Fruit fly (Drosophila melanogaster): ENCODE results near the gene Vha68-2.

The Vha68-2 gene

dm6 chr2L:12974045-12974539, at the start of gene Vha68-2 (continued):
- TF ChIP-seq CG15479 (GFP tag; optimal IDR thresholded peaks at IDR 0.05), result no peak
- TF ChIP-seq CG4282 (GFP tag; optimal IDR thresholded peaks at IDR 0.05), result no peak
- TF ChIP-seq br (optimal IDR thresholded peaks at IDR 0.05), result no peak
- TF ChIP-seq trh (GFP tag; optimal IDR thresholded peaks at IDR 0.05), result peak; percentile 3
- TF ChIP-seq CG3726 (GFP tag; IDR thresholded peaks at IDR 0.05), result no peak
- TF ChIP-seq ranshi (GFP tag; IDR thresholded peaks at IDR 0.05), result peak; percentile 40; the same call in 1 of the 2 replicates
- peak; percentile 31 for TF ChIP-seq Sry-δ (GFP tag; optimal IDR thresholded peaks at IDR 0.05)
- peak; percentile 68 for TF ChIP-seq PHDP (tag; optimal IDR thresholded peaks at IDR 0.05)
- TF ChIP-seq Hr39 (optimal IDR thresholded peaks at IDR 0.05), result no peak
- TF ChIP-seq Elba2 (GFP tag; optimal IDR thresholded peaks at IDR 0.05), result no peak
- no peak for TF ChIP-seq CG2889 (GFP tag; IDR thresholded peaks at IDR 0.05)
- TF ChIP-seq crp (GFP tag; optimal IDR thresholded peaks at IDR 0.05), result peak in 1 of 2 experiments; percentile 31
- peak; percentile 60 for TF ChIP-seq CG18619 (GFP tag; optimal IDR thresholded peaks at IDR 0.05)
- TF ChIP-seq CG17802 (tag; optimal IDR thresholded peaks at IDR 0.05), result no peak
- no peak for TF ChIP-seq nerfin-1 (tag; optimal IDR thresholded peaks at IDR 0.05)
- no peak for TF ChIP-seq sc (optimal IDR thresholded peaks at IDR 0.05)
- no peak for TF ChIP-seq sc (GFP tag; optimal IDR thresholded peaks at IDR 0.05)
- no peak for TF ChIP-seq CG4854 (GFP tag; optimal IDR thresholded peaks at IDR 0.05)
- no peak for TF ChIP-seq CG4404 (GFP tag; IDR thresholded peaks at IDR 0.05)
- peak; percentile 30 to 40 for TF ChIP-seq chif (GFP tag; optimal IDR thresholded peaks at IDR 0.05)
- TF ChIP-seq CG1603 (tag; optimal IDR thresholded peaks at IDR 0.05), result peak; percentile 75
- TF ChIP-seq dmrt11E (tag; optimal IDR thresholded peaks at IDR 0.05), result no peak
- TF ChIP-seq CG31388 (GFP tag; optimal IDR thresholded peaks at IDR 0.05), result no peak
- peak; percentile 56 for TF ChIP-seq CG18011 (GFP tag; optimal IDR thresholded peaks at IDR 0.05)
- TF ChIP-seq Rfx (GFP tag; IDR thresholded peaks at IDR 0.05), result peak; percentile 85
- peak; percentile 20; the same call in 1 of the 3 replicates for TF ChIP-seq CG14050 (GFP tag; IDR thresholded peaks at IDR 0.05)
- no peak for TF ChIP-seq CG18764 (GFP tag; optimal IDR thresholded peaks at IDR 0.05)
- TF ChIP-seq sens (GFP tag), result peak; percentile 79
- TF ChIP-seq esg (GFP tag; conservative IDR thresholded peaks at IDR 0.05), result no peak
- peak; percentile 14 for TF ChIP-seq repo (GFP tag; optimal IDR thresholded peaks at IDR 0.05)
- peak; percentile 99 for TF ChIP-seq CG14710 (tag; optimal IDR thresholded peaks at IDR 0.05)
- TF ChIP-seq ERR (GFP tag; optimal IDR thresholded peaks at IDR 0.05), result no peak
- TF ChIP-seq dmrt99B (tag; optimal IDR thresholded peaks at IDR 0.05), result peak; percentile 14
- TF ChIP-seq CG11695 (GFP tag; IDR thresholded peaks at IDR 0.05), result no peak
- peak; percentile 56 for TF ChIP-seq sisA (GFP tag; IDR thresholded peaks at IDR 0.05)
- TF ChIP-seq CG9797 (GFP tag; optimal IDR thresholded peaks at IDR 0.05), result no peak
- peak; percentile 64 for TF ChIP-seq CG12299 (tag; optimal IDR thresholded peaks at IDR 0.05)
- 0 out of 3 replicates have a peak, but pooled peaks have one; percentile 20 for TF ChIP-seq Mrtf (GFP tag; IDR thresholded peaks at IDR 0.05)
- TF ChIP-seq Dad (GFP tag; optimal IDR thresholded peaks at IDR 0.05), result no peak
- peak; percentile 69 for TF ChIP-seq CG3407 (GFP tag; optimal IDR thresholded peaks at IDR 0.05)
- TF ChIP-seq wdn (GFP tag; IDR thresholded peaks at IDR 0.05), result peak; percentile 55; the same call in 1 of the 2 replicates
- peak; percentile 66 for TF ChIP-seq unpg (GFP tag; optimal IDR thresholded peaks at IDR 0.05)
- TF ChIP-seq Opbp (GFP tag; IDR thresholded peaks at IDR 0.05; ENCODE audit: partially characterized antibody), result 0 out of 3 replicates have a peak, but pooled peaks have one; percentile 32
- no peak for TF ChIP-seq CG13624 (GFP tag; optimal IDR thresholded peaks at IDR 0.05)
- TF ChIP-seq Dref (GFP tag; IDR thresholded peaks at IDR 0.05), result peak; percentile 86
- no peak for TF ChIP-seq CG31441 (GFP tag; IDR thresholded peaks at IDR 0.05)
- TF ChIP-seq Meics (GFP tag; optimal IDR thresholded peaks at IDR 0.05), result no peak
- TF ChIP-seq Stat92E (GFP tag; optimal IDR thresholded peaks at IDR 0.05), result no peak
- TF ChIP-seq gt (GFP tag; IDR thresholded peaks at IDR 0.05), result no peak
- TF ChIP-seq pb (GFP tag; optimal IDR thresholded peaks at IDR 0.05), result peak; percentile 10
- peak; percentile 57 for TF ChIP-seq bab2 (GFP tag; optimal IDR thresholded peaks at IDR 0.05)
- no peak for TF ChIP-seq sqz (GFP tag; optimal IDR thresholded peaks at IDR 0.05)

Data from whole organism, embryonic.